Worm (Caenorhabditis elegans) whole organism, young adult: ENCODE measurements around the gene irld-6.

Source experiments
- F10E7.11 ChIP-seq: sonication (generic microtip); optimal IDR thresholded peaks from 2 replicates; lab custom pipeline; 2017; ENCODE audit warnings: mild to moderate bottlenecking, missing genetic modification characterization, moderate library complexity, missing compliant biosample characterization
- F49E8.2 ChIP-seq: sonication (generic microtip); optimal IDR thresholded peaks from 3 replicates; lab custom pipeline; 2017; ENCODE audit warnings: missing genetic modification characterization, mild to moderate bottlenecking, missing compliant biosample characterization, antibody characterized with exemption, moderate library complexity; ENCODE audit not compliant: insufficient read depth
- F52B5.7 ChIP-seq: sonication (generic microtip); optimal IDR thresholded peaks from 2 replicates; lab custom pipeline; 2016; ENCODE audit warnings: mild to moderate bottlenecking, missing genetic modification characterization, missing compliant biosample characterization
- K11D2.4 ChIP-seq: fragments of 200-800 bp; sonication (Bioruptor generic); IDR thresholded peaks from 2 replicates; pipeline ENCODE4 v1.3.6; 2022; ENCODE audit warnings: missing genetic modification reagents, missing genetic modification characterization, missing compliant biosample characterization
- Y53G8AR.9 ChIP-seq: fragments of 200-800 bp; sonication (Bioruptor generic); conservative IDR thresholded peaks from 2 replicates; pipeline ENCODE4 v1.3.6; 2022; ENCODE audit warnings: missing genetic modification reagents, missing genetic modification characterization, missing compliant biosample characterization
- Y67H2A.10 ChIP-seq: fragments of 200-800 bp; sonication (Bioruptor generic); conservative IDR thresholded peaks from 2 replicates; pipeline ENCODE4 v1.3.6; 2022; ENCODE audit warnings: missing genetic modification reagents, missing genetic modification characterization, missing compliant biosample characterization
- Y79H2A.3 ChIP-seq: fragments of 200-800 bp; sonication (Bioruptor generic); conservative IDR thresholded peaks from 2 replicates; pipeline ENCODE4 v1.3.6; 2022; ENCODE audit warnings: missing genetic modification reagents, missing genetic modification characterization, missing compliant biosample characterization
- ama-1 ChIP-seq, 3 experiments: fragments of 150-350 bp in 1 of 3; sonication (generic microtip) in 2 of 3; optimal IDR thresholded peaks; 2 replicates each; lab custom pipeline; 2014 to 2018; ENCODE audit warnings: missing biosample characterization in 2 of 3, missing genetic modification characterization in 2 of 3, missing genetic modification reagents in 2 of 3
- aptf-2 ChIP-seq: fragments of 200-800 bp; sonication (Bioruptor generic); conservative IDR thresholded peaks from 2 replicates; pipeline ENCODE4 v1.3.6; 2022; ENCODE audit warnings: missing genetic modification reagents, missing genetic modification characterization, missing compliant biosample characterization
- aptf-3 ChIP-seq: fragments of 200-800 bp; sonication (Bioruptor generic); IDR thresholded peaks from 2 replicates; pipeline ENCODE4 v1.3.6; 2022; ENCODE audit warnings: missing genetic modification characterization, missing compliant biosample characterization
- attf-5 ChIP-seq: fragments of 200-800 bp; sonication (Bioruptor generic); optimal IDR thresholded peaks from 2 replicates; lab custom pipeline; 2018; ENCODE audit warnings: mild to moderate bottlenecking, missing genetic modification characterization, missing compliant biosample characterization
- bed-2 ChIP-seq: fragments of 200-800 bp; sonication (Bioruptor generic); IDR thresholded peaks from 2 replicates; pipeline ENCODE4 v1.3.6; 2022; ENCODE audit warnings: missing genetic modification reagents, missing genetic modification characterization, missing compliant biosample characterization
- cebp-1 ChIP-seq, 2 experiments: fragments of 200-800 bp in 1 of 2; sonication (Bioruptor generic) in 1 of 2; sonication (generic microtip) in 1 of 2; IDR thresholded peaks in 1 of 2; optimal IDR thresholded peaks in 1 of 2; 2 replicates each; pipeline versions ENCODE4 v1.3.6 to Lab custom; 2017 to 2022; ENCODE audit warnings: missing compliant biosample characterization in 2 of 2, missing genetic modification characterization in 2 of 2, mild to moderate bottlenecking in 1 of 2, missing genetic modification reagents in 1 of 2, moderate library complexity in 1 of 2
- cebp-2 ChIP-seq: fragments of 200-800 bp; sonication (Bioruptor generic); IDR thresholded peaks from 2 replicates; pipeline ENCODE4 v1.3.6; 2022; ENCODE audit warnings: missing genetic modification characterization, missing compliant biosample characterization
- ceh-79 ChIP-seq: sonication (generic microtip); optimal IDR thresholded peaks from 2 replicates; lab custom pipeline; 2017; ENCODE audit warnings: mild to moderate bottlenecking, missing genetic modification characterization, missing compliant biosample characterization
- ceh-91 ChIP-seq: fragments of 200-800 bp; sonication (Bioruptor generic); IDR thresholded peaks from 2 replicates; pipeline ENCODE4 v1.3.6; 2022; ENCODE audit warnings: missing genetic modification reagents, missing genetic modification characterization, missing compliant biosample characterization
- dpl-1 ChIP-seq: fragments of 150-350 bp; optimal IDR thresholded peaks from 2 replicates; lab custom pipeline; 2014; ENCODE audit warnings: missing biosample characterization, missing genetic modification reagents, missing genetic modification characterization
- egl-18 ChIP-seq: fragments of 200-800 bp; sonication (Bioruptor generic); IDR thresholded peaks from 2 replicates; pipeline ENCODE4 v1.3.6; 2022; ENCODE audit warnings: missing genetic modification reagents, missing genetic modification characterization, missing compliant biosample characterization
- egrh-3 ChIP-seq: fragments of 200-800 bp; sonication (Bioruptor generic); IDR thresholded peaks from 2 replicates; pipeline ENCODE4 v1.3.6; 2022; ENCODE audit warnings: missing genetic modification reagents, missing genetic modification characterization, missing compliant biosample characterization
- ekl-4 ChIP-seq: fragments of 200-800 bp; sonication (Bioruptor generic); IDR thresholded peaks from 2 replicates; pipeline ENCODE4 v1.3.6; 2022; ENCODE audit warnings: missing genetic modification reagents, missing genetic modification characterization, missing compliant biosample characterization
- fkh-3 ChIP-seq: sonication (generic microtip); optimal IDR thresholded peaks from 2 replicates; lab custom pipeline; 2016; ENCODE audit warnings: mild to moderate bottlenecking, missing genetic modification characterization, missing compliant biosample characterization
- him-1 ChIP-seq: sonication (generic microtip); optimal IDR thresholded peaks from 2 replicates; lab custom pipeline; 2016; ENCODE audit warnings: missing genotype, missing genetic modification reagents, missing genetic modification characterization, missing compliant biosample characterization
- hsf-1 ChIP-seq: fragments of 200-800 bp; sonication (Bioruptor generic); IDR thresholded peaks from 2 replicates; pipeline ENCODE4 v1.3.6; 2022; ENCODE audit warnings: missing genetic modification reagents, missing genetic modification characterization, missing compliant biosample characterization
- lin-35 ChIP-seq, 3 experiments: fragments of 150-350 bp in 2 of 3; sonication (generic microtip) in 1 of 3; optimal IDR thresholded peaks; 2 replicates each; lab custom pipeline; 2014 to 2018; ENCODE audit warnings: missing biosample characterization in 3 of 3, missing genetic modification characterization in 3 of 3, missing genetic modification reagents in 3 of 3
- lin-40 ChIP-seq: sonication (generic microtip); optimal IDR thresholded peaks from 2 replicates; lab custom pipeline; 2016; ENCODE audit warnings: missing genetic modification characterization, mild to moderate bottlenecking, missing compliant biosample characterization, missing genotype, missing genetic modification reagents
- madf-6 ChIP-seq: fragments of 200-800 bp; sonication (Bioruptor generic); IDR thresholded peaks from 2 replicates; pipeline ENCODE4 v1.3.6; 2022; ENCODE audit warnings: missing genetic modification reagents, missing genetic modification characterization, missing compliant biosample characterization
- mel-28 ChIP-seq: sonication (generic microtip); optimal IDR thresholded peaks from 2 replicates; lab custom pipeline; 2016; ENCODE audit warnings: borderline replicate concordance, mild to moderate bottlenecking, missing genetic modification characterization, missing compliant biosample characterization
- nfya-2 ChIP-seq: fragments of 200-800 bp; sonication (Bioruptor generic); IDR thresholded peaks from 2 replicates; pipeline ENCODE4 v1.3.6; 2022; ENCODE audit warnings: missing genetic modification reagents, missing genetic modification characterization, missing compliant biosample characterization
- nhr-80 ChIP-seq: sonication (generic microtip); optimal IDR thresholded peaks from 2 replicates; lab custom pipeline; 2016; ENCODE audit warnings: missing genetic modification characterization, missing compliant biosample characterization
- pbrm-1 ChIP-seq: fragments of 200-800 bp; sonication (Bioruptor generic); IDR thresholded peaks from 2 replicates; pipeline ENCODE4 v1.3.6; 2022; ENCODE audit warnings: missing genetic modification reagents, missing genetic modification characterization, missing compliant biosample characterization
- repo-1 ChIP-seq: sonication (generic microtip); optimal IDR thresholded peaks from 2 replicates; lab custom pipeline; 2017; ENCODE audit warnings: mild to moderate bottlenecking, missing genetic modification characterization, missing compliant biosample characterization
- sdz-38 ChIP-seq: sonication (generic microtip); optimal IDR thresholded peaks from 2 replicates; lab custom pipeline; 2016; ENCODE audit warnings: missing genotype, missing genetic modification characterization, missing compliant biosample characterization
- snpc-1.1 ChIP-seq: sonication (generic microtip); optimal IDR thresholded peaks from 2 replicates; lab custom pipeline; 2017; ENCODE audit warnings: missing genetic modification characterization, mild to moderate bottlenecking, missing compliant biosample characterization, antibody characterized with exemption, moderate library complexity, missing genotype, missing genetic modification reagents; ENCODE audit not compliant: insufficient read depth
- snpc-4 ChIP-seq, 5 experiments: fragments of 150-350 bp in 1 of 5; sonication (generic microtip) in 4 of 5; optimal IDR thresholded peaks; 2 replicates each; lab custom pipeline; 2014 to 2018; ENCODE audit warnings: missing genetic modification characterization in 5 of 5, missing biosample characterization in 3 of 5, antibody characterized with exemption in 2 of 5, mild to moderate bottlenecking in 2 of 5, missing compliant biosample characterization in 2 of 5, missing genotype in 2 of 5, moderate library complexity in 2 of 5, missing genetic modification reagents in 1 of 5
- somi-1 ChIP-seq: fragments of 200-800 bp; sonication (Bioruptor generic); optimal IDR thresholded peaks from 2 replicates; lab custom pipeline; 2018; ENCODE audit warnings: mild to moderate bottlenecking, missing genetic modification characterization, missing compliant biosample characterization
- unc-130 ChIP-seq: sonication (generic microtip); optimal IDR thresholded peaks from 2 replicates; lab custom pipeline; 2016; ENCODE audit warnings: missing genetic modification reagents, missing genetic modification characterization, missing compliant biosample characterization
- unc-62 ChIP-seq: fragments of 150-350 bp; optimal IDR thresholded peaks from 2 replicates; lab custom pipeline; 2014; ENCODE audit warnings: missing biosample characterization, missing genetic modification reagents, missing genetic modification characterization
- zim-3 ChIP-seq: sonication (generic microtip); optimal IDR thresholded peaks from 2 replicates; lab custom pipeline; 2017; ENCODE audit warnings: mild to moderate bottlenecking, missing genetic modification characterization, moderate library complexity, missing compliant biosample characterization

irld-6 gene

ce11 chrV:10729456-10729904 is 27.1 kb downstream of the irld-6 start (continued):
- no peak for TF ChIP-seq snpc-4 (GFP tag; optimal IDR thresholded peaks at IDR 0.05; lab: Kevin White, UChicago)
- no peak for TF ChIP-seq snpc-4 (tag; optimal IDR thresholded peaks at IDR 0.05; lab: Kevin White, UChicago)
- no peak for TF ChIP-seq K11D2.4 (GFP tag; lab: Robert Waterston, UW)
- no peak for TF ChIP-seq attf-5 (GFP tag; lab: Kevin White, UChicago)
- no peak for TF ChIP-seq ama-1 (optimal IDR thresholded peaks at IDR 0.05; lab: Kevin White, UChicago)
- no peak for TF ChIP-seq ama-1 (GFP tag; optimal IDR thresholded peaks at IDR 0.05; lab: Kevin White, UChicago)
- TF ChIP-seq unc-62 (GFP tag; lab: Kevin White, UChicago), result no peak
- no peak for TF ChIP-seq aptf-3 (GFP tag; lab: Robert Waterston, UW)
- no peak for TF ChIP-seq Y67H2A.10 (GFP tag; lab: Robert Waterston, UW)
- no peak for TF ChIP-seq egl-18 (GFP tag; lab: Robert Waterston, UW)
- TF ChIP-seq, all 124 proteins: peak for 9

ce11 chrV:10727651-10728050 is 28.9 kb downstream of the irld-6 start:
- TF ChIP-seq aptf-3 (GFP tag; lab: Robert Waterston, UW) (no peak), nfya-2 (GFP tag; lab: Robert Waterston, UW) (no peak), aptf-2 (no peak), bed-2 (GFP tag; lab: Robert Waterston, UW) (no peak), madf-6 (GFP tag; lab: Robert Waterston, UW) (no peak), ceh-91 (GFP tag; lab: Robert Waterston, UW) (no peak), zim-3 (no peak), fkh-3 (tag; lab: Kevin White, UChicago) (no peak), cebp-2 (no peak), somi-1 (GFP tag; lab: Kevin White, UChicago) (peak; percentile 26), ceh-79 (no peak), K11D2.4 (GFP tag; lab: Robert Waterston, UW) (0 out of 2 replicates have a peak, but pooled peaks have one; percentile 24), Y53G8AR.9 (0 out of 2 replicates have a peak, but pooled peaks have one; percentile 19)

- peak; percentile 86 for TF ChIP-seq nhr-80 (tag; lab: Kevin White, UChicago)
- TF ChIP-seq lin-40, result no peak
- TF ChIP-seq, all 124 proteins: peak for 1
Measured at ce11 chrV:10726691-10727090, 29.9 kb downstream of the irld-6 start.

- TF ChIP-seq cebp-1 (GFP tag; IDR thresholded peaks at IDR 0.05; lab: Robert Waterston, UW) (0 out of 2 replicates have a peak, but pooled peaks have one; percentile 10), cebp-1 (tag; optimal IDR thresholded peaks at IDR 0.05; lab: Kevin White, UChicago) (no peak), him-1 (tag; lab: Kevin White, UChicago) (no peak), ekl-4 (GFP tag; lab: Robert Waterston, UW) (0 out of 2 replicates have a peak, but pooled peaks have one; percentile 9)
Measured at ce11 chrV:10725424-10725951, 31.1 kb downstream of the irld-6 start.

ce11 chrV:10724472-10724871 is 32.1 kb downstream of the irld-6 start:
- TF ChIP-seq F49E8.2 (tag; lab: Kevin White, UChicago) (no peak), snpc-1.1 (no peak), unc-130 (no peak), egrh-3 (GFP tag; lab: Robert Waterston, UW) (no peak), repo-1 (no peak), nhr-80 (tag; lab: Kevin White, UChicago) (no peak), dpl-1 (no peak), ekl-4 (GFP tag; lab: Robert Waterston, UW) (no peak), unc-62 (GFP tag; lab: Kevin White, UChicago) (no peak), mel-28 (tag; lab: Kevin White, UChicago) (no peak), Y79H2A.3 (GFP tag; lab: Robert Waterston, UW) (no peak), madf-6 (GFP tag; lab: Robert Waterston, UW) (no peak), F10E7.11 (tag; lab: Kevin White, UChicago) (no peak), hsf-1 (GFP tag; lab: Robert Waterston, UW) (no peak), pbrm-1 (no peak), sdz-38 (tag; lab: Kevin White, UChicago) (no peak), F52B5.7 (tag; lab: Kevin White, UChicago) (no peak), lin-35 (GFP tag; optimal IDR thresholded peaks at IDR 0.05; lab: Kevin White, UChicago) (no peak)
